Fruit fly (Drosophila melanogaster): Measurements from ENCODE around the gene Rsph3.
A peak's percentile ranks its signal among the peaks of the same experiment; 100 is the strongest.

DNA sequence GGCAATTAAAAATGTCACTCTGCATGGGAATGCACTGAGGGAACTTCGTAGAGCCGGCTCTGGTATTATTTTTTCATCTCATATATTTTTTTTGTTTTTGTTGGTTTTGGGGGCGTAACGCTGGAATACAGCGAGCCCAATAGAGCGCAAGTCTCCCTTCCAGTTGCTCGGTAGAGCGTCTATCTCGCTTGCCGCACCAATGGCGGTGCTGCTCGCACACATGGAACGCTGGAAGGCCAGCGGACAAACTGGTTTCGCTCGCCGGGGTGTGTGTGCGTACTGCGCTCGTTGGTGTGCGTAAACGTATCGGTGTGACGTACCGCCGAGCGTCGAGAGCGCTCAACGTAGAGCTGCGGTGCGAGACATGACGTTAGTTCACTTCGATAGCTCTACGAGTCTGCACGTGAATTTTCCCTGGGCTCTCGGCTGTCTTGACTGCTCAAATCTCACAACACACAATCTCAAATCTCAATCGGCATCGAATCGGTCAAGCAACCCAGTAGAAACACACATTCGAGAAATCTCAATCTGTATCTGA lies 26.8 kb upstream of the Rsph3 start, which contains the start of gene vvl:
- TF ChIP-seq psq (optimal IDR thresholded peaks at IDR 0.05) (no peak), usp (GFP tag; optimal IDR thresholded peaks at IDR 0.05) (no peak), EcR (GFP tag; optimal IDR thresholded peaks at IDR 0.05) (no peak), CG8478 (optimal IDR thresholded peaks at IDR 0.05) (peak; percentile 45), pan (optimal IDR thresholded peaks at IDR 0.05) (no peak), Dll (optimal IDR thresholded peaks at IDR 0.05) (no peak)

All from whole organism.